Fruit fly (Drosophila melanogaster): ENCODE measurements around the gene sloth2.

sloth2 gene

DNA sequence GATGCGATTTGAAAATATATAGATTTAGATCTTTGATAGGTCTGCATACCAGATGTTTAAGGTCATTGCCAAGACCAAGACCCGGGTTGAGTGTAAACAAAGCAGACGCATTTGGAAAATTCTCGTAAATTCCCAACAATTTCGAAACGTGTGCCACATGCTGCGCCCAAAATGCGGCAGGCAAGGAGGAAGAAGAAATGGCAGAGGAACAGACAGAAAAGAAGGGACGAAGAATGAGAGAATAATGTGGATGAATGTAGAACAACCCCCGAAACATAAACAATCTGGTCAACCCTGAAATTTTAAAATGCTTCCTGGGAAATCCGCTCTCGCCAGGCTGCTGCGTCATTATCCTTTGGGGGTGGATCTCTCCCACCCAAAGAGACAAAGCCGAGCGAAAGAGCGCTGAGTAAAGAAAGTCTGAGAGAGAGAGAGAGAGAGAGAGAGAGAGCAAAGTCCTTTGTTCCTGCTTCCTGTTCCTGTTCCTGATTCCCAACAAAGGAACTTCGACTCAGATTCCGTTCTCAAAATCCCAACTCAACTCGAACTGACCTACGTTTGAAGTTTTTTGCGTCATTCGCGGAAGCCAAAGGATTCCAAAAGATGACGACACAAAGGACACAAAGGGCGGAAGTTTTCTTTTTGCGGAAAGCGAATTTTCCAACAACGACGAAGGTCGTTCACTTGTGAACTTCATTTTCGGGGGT is 22.4 kb upstream of the sloth2 start (continued):
- no peak for TF ChIP-seq exex (tag; optimal IDR thresholded peaks at IDR 0.05)
- peak; percentile 89 for TF ChIP-seq pfk (GFP tag; optimal IDR thresholded peaks at IDR 0.05)
- TF ChIP-seq Mes4 (GFP tag; optimal IDR thresholded peaks at IDR 0.05), result no peak
- peak; percentile 99 for TF ChIP-seq twi (tag; optimal IDR thresholded peaks at IDR 0.05)
- TF ChIP-seq Kr (GFP tag; optimal IDR thresholded peaks at IDR 0.05), result peak; percentile 55
- TF ChIP-seq sens (GFP tag), result peak; percentile 46
- TF ChIP-seq zen (tag; optimal IDR thresholded peaks at IDR 0.05), result peak; percentile 39
- TF ChIP-seq pros (GFP tag; optimal IDR thresholded peaks at IDR 0.05), result peak; percentile 98
- no peak for TF ChIP-seq CG1233 (GFP tag; optimal IDR thresholded peaks at IDR 0.05)
- TF ChIP-seq CG17385 (GFP tag; optimal IDR thresholded peaks at IDR 0.05), result peak; percentile 18
- peak; percentile 62 for TF ChIP-seq yki (optimal IDR thresholded peaks at IDR 0.05)
- peak; percentile 53 for TF ChIP-seq sd (tag; optimal IDR thresholded peaks at IDR 0.05)
- TF ChIP-seq tx (GFP tag; optimal IDR thresholded peaks at IDR 0.05), result no peak
- TF ChIP-seq Dfd (GFP tag; optimal IDR thresholded peaks at IDR 0.05), result no peak
- TF ChIP-seq Stat92E (GFP tag; optimal IDR thresholded peaks at IDR 0.05), result peak in 1 of 3 experiments; percentile 18

DNA sequence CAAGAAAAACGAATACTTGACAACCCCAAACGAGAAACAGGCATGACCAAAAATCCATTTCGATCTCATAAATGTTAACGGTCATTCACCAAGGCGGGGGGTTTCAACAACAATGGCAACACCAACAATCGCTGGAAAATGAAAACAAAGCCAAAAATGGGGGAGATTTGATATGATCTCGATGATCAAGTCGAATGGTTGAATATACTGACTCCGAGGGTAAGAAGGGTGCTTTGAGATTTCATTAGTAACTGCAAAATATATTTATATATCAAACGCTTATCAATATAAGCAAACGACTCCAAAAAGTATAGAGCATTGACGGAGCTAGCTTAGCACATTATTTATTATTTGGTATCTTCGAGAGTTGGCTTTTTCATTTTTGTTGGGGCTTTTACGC is 21.1 kb upstream of the sloth2 start:
- TF ChIP-seq dmrt99B (tag; optimal IDR thresholded peaks at IDR 0.05), result peak; percentile 31
- TF ChIP-seq CG2712 (tag; optimal IDR thresholded peaks at IDR 0.05), result peak; percentile 32
- peak; percentile 20 for TF ChIP-seq lbe (GFP tag; optimal IDR thresholded peaks at IDR 0.05)
- TF ChIP-seq lilli (GFP tag; optimal IDR thresholded peaks at IDR 0.05), result peak; percentile 19
- TF ChIP-seq slbo (GFP tag; IDR thresholded peaks at IDR 0.05), result 0 out of 2 replicates have a peak, but pooled peaks have one; percentile 28
- TF ChIP-seq CG12769 (tag; optimal IDR thresholded peaks at IDR 0.05), result peak; percentile 31
- TF ChIP-seq sd (tag; optimal IDR thresholded peaks at IDR 0.05), result peak; percentile 13
- TF ChIP-seq tna (GFP tag; IDR thresholded peaks at IDR 0.05; ENCODE audit: partially characterized antibody), result no peak
- TF ChIP-seq Blimp-1 (GFP tag; optimal IDR thresholded peaks at IDR 0.05), result peak; percentile 48
- peak; percentile 1 for TF ChIP-seq phol (tag; optimal IDR thresholded peaks at IDR 0.05)
- TF ChIP-seq kni (GFP tag; optimal IDR thresholded peaks at IDR 0.05), result peak; percentile 28
- peak; percentile 14 for TF ChIP-seq CG10147 (GFP tag; optimal IDR thresholded peaks at IDR 0.05)
- peak; percentile 12 for TF ChIP-seq CG15601 (tag; optimal IDR thresholded peaks at IDR 0.05)
- TF ChIP-seq CG12391 (tag; optimal IDR thresholded peaks at IDR 0.05), result no peak
- peak; percentile 38 for TF ChIP-seq Sox102F (GFP tag; optimal IDR thresholded peaks at IDR 0.05)
- peak; percentile 5 for TF ChIP-seq CG13894 (tag; optimal IDR thresholded peaks at IDR 0.05)
- TF ChIP-seq ind (GFP tag; optimal IDR thresholded peaks at IDR 0.05), result peak; percentile 10
- TF ChIP-seq CG9932 (GFP tag; IDR thresholded peaks at IDR 0.05), result 0 out of 2 replicates have a peak, but pooled peaks have one; percentile 20
- TF ChIP-seq CG18262 (tag; optimal IDR thresholded peaks at IDR 0.05), result peak; percentile 29
- TF ChIP-seq CG2199 (GFP tag; IDR thresholded peaks at IDR 0.05), result 0 out of 3 replicates have a peak, but pooled peaks have one; percentile 59
- no peak for TF ChIP-seq Opbp (GFP tag; IDR thresholded peaks at IDR 0.05; ENCODE audit: partially characterized antibody)
- TF ChIP-seq eve (GFP tag; optimal IDR thresholded peaks at IDR 0.05), result peak in 1 of 2 experiments; percentile 38
- TF ChIP-seq bigmax (GFP tag; optimal IDR thresholded peaks at IDR 0.05), result peak; percentile 49
- peak; percentile 10 for TF ChIP-seq dmrt11E (tag; optimal IDR thresholded peaks at IDR 0.05)
- peak in 1 of 2 experiments; percentile 28 for TF ChIP-seq bsh (GFP tag; optimal IDR thresholded peaks at IDR 0.05)
- TF ChIP-seq unpg (GFP tag; optimal IDR thresholded peaks at IDR 0.05), result no peak
- no peak for TF ChIP-seq Spps (tag; optimal IDR thresholded peaks at IDR 0.05)
- TF ChIP-seq abd-A (tag; optimal IDR thresholded peaks at IDR 0.05), result peak; percentile 80
- TF ChIP-seq grn (GFP tag; optimal IDR thresholded peaks at IDR 0.05), result peak; percentile 44
- TF ChIP-seq mld (GFP tag; IDR thresholded peaks at IDR 0.05; ENCODE audit: partially characterized antibody), result no peak
- TF ChIP-seq D19A (tag; optimal IDR thresholded peaks at IDR 0.05), result peak; percentile 96
- peak; percentile 14 for TF ChIP-seq fd96Cb (tag; optimal IDR thresholded peaks at IDR 0.05)
- peak; percentile 72 for TF ChIP-seq Med (GFP tag)
